Worm (Caenorhabditis elegans): ENCODE measurements around the gene F15A8.1.

The F15A8.1 gene

ce11 chrX:4435396-4435795 lies 5.3 kb upstream of the F15A8.1 start:
- TF ChIP-seq ref-1 (GFP tag; conservative IDR thresholded peaks at IDR 0.05) (no peak), tab-1 (GFP tag; IDR thresholded peaks at IDR 0.05) (no peak), klf-2 (GFP tag; conservative IDR thresholded peaks at IDR 0.05) (no peak), T22C8.4 (GFP tag; IDR thresholded peaks at IDR 0.05) (no peak), ztf-23 (GFP tag; IDR thresholded peaks at IDR 0.05) (no peak), flt-1 (GFP tag; IDR thresholded peaks at IDR 0.05) (no peak), cog-1 (tag; optimal IDR thresholded peaks at IDR 0.05) (no peak), ztf-29 (GFP tag; IDR thresholded peaks at IDR 0.05) (no peak), med-1 (GFP tag; optimal IDR thresholded peaks at IDR 0.05; ENCODE audit: insufficient read depth) (no peak)

- TF ChIP-seq ztf-23 (GFP tag; IDR thresholded peaks at IDR 0.05) (no peak), tab-1 (GFP tag; IDR thresholded peaks at IDR 0.05) (no peak)
Observed at ce11 chrX:4437555-4437954, 3.2 kb upstream of the F15A8.1 start, which contains the start of gene cest-26. TSS of gene cest-26 (minus strand) at chrX:4437655.

ce11 chrX:4438823-4439222 lies 1.9 kb upstream of the F15A8.1 start:
- TF ChIP-seq tab-1 (GFP tag; IDR thresholded peaks at IDR 0.05): no peak
- TF ChIP-seq T22C8.4 (GFP tag; IDR thresholded peaks at IDR 0.05): no peak
- no peak for TF ChIP-seq ztf-23 (GFP tag; IDR thresholded peaks at IDR 0.05)
- no peak for TF ChIP-seq med-1 (GFP tag; optimal IDR thresholded peaks at IDR 0.05; ENCODE audit: insufficient read depth)
- TF ChIP-seq cog-1 (tag; optimal IDR thresholded peaks at IDR 0.05): no peak
- no peak for TF ChIP-seq ztf-29 (GFP tag; IDR thresholded peaks at IDR 0.05)

- TF ChIP-seq klf-2 (GFP tag; conservative IDR thresholded peaks at IDR 0.05) (no peak), T22C8.4 (GFP tag; IDR thresholded peaks at IDR 0.05) (no peak), flt-1 (GFP tag; IDR thresholded peaks at IDR 0.05) (no peak), cog-1 (tag; optimal IDR thresholded peaks at IDR 0.05) (no peak), tab-1 (GFP tag; IDR thresholded peaks at IDR 0.05) (no peak)
Observed at ce11 chrX:4439616-4440015, 1.1 kb upstream of the F15A8.1 start.

- peak; percentile 75 for TF ChIP-seq T22C8.4 (GFP tag; IDR thresholded peaks at IDR 0.05)
- peak; percentile 81 for TF ChIP-seq ztf-23 (GFP tag; IDR thresholded peaks at IDR 0.05)
- peak; percentile 55 for TF ChIP-seq med-1 (GFP tag; optimal IDR thresholded peaks at IDR 0.05; ENCODE audit: insufficient read depth)
- peak; percentile 72; the same call in 1 of the 2 replicates for TF ChIP-seq klf-2 (GFP tag; conservative IDR thresholded peaks at IDR 0.05)
- TF ChIP-seq ztf-29 (GFP tag; IDR thresholded peaks at IDR 0.05): peak; percentile 86; the same call in 1 of the 2 replicates
- TF ChIP-seq tab-1 (GFP tag; IDR thresholded peaks at IDR 0.05): peak; percentile 92
- TF ChIP-seq cog-1 (tag; optimal IDR thresholded peaks at IDR 0.05): peak; percentile 63
- peak; percentile 93 for TF ChIP-seq flt-1 (GFP tag; IDR thresholded peaks at IDR 0.05)
- peak; percentile 58 for TF ChIP-seq ref-1 (GFP tag; conservative IDR thresholded peaks at IDR 0.05)
Observed at ce11 chrX:4444073-4444472, 3.3 kb downstream of the F15A8.1 start.

- TF ChIP-seq tab-1 (GFP tag; IDR thresholded peaks at IDR 0.05) (no peak), klf-2 (GFP tag; conservative IDR thresholded peaks at IDR 0.05) (0 out of 2 replicates have a peak, but pooled peaks have one; percentile 41), T22C8.4 (GFP tag; IDR thresholded peaks at IDR 0.05) (no peak), cog-1 (tag; optimal IDR thresholded peaks at IDR 0.05) (no peak), ref-1 (GFP tag; conservative IDR thresholded peaks at IDR 0.05) (no peak), ztf-23 (GFP tag; IDR thresholded peaks at IDR 0.05) (peak; percentile 66), med-1 (GFP tag; optimal IDR thresholded peaks at IDR 0.05; ENCODE audit: insufficient read depth) (no peak), ztf-29 (GFP tag; IDR thresholded peaks at IDR 0.05) (no peak), flt-1 (GFP tag; IDR thresholded peaks at IDR 0.05) (peak; percentile 87)
Observed at ce11 chrX:4444843-4445242, 4.1 kb downstream of the F15A8.1 start.

- TF ChIP-seq tab-1 (GFP tag; IDR thresholded peaks at IDR 0.05): no peak
- no peak for TF ChIP-seq med-1 (GFP tag; optimal IDR thresholded peaks at IDR 0.05; ENCODE audit: insufficient read depth)
- no peak for TF ChIP-seq cog-1 (tag; optimal IDR thresholded peaks at IDR 0.05)
- no peak for TF ChIP-seq T22C8.4 (GFP tag; IDR thresholded peaks at IDR 0.05)
- TF ChIP-seq ztf-23 (GFP tag; IDR thresholded peaks at IDR 0.05): no peak
- no peak for TF ChIP-seq ztf-29 (GFP tag; IDR thresholded peaks at IDR 0.05)
- no peak for TF ChIP-seq klf-2 (GFP tag; conservative IDR thresholded peaks at IDR 0.05)
- no peak for TF ChIP-seq ref-1 (GFP tag; conservative IDR thresholded peaks at IDR 0.05)
- no peak for TF ChIP-seq flt-1 (GFP tag; IDR thresholded peaks at IDR 0.05)
Observed at ce11 chrX:4448283-4448682, 7.5 kb downstream of the F15A8.1 start, which contains the start of gene mltn-13. TSS of gene mltn-13 (minus strand) at chrX:4448383.

ce11 chrX:4451936-4452335 lies 11.2 kb downstream of the F15A8.1 start:
- TF ChIP-seq T22C8.4 (GFP tag; IDR thresholded peaks at IDR 0.05) (no peak), tab-1 (GFP tag; IDR thresholded peaks at IDR 0.05) (no peak), ref-1 (GFP tag; conservative IDR thresholded peaks at IDR 0.05) (no peak)

- TF ChIP-seq T22C8.4 (GFP tag; IDR thresholded peaks at IDR 0.05): no peak
- no peak for TF ChIP-seq ztf-29 (GFP tag; IDR thresholded peaks at IDR 0.05)
- TF ChIP-seq flt-1 (GFP tag; IDR thresholded peaks at IDR 0.05): 0 out of 2 replicates have a peak, but pooled peaks have one; percentile 47
- no peak for TF ChIP-seq med-1 (GFP tag; optimal IDR thresholded peaks at IDR 0.05; ENCODE audit: insufficient read depth)
- no peak for TF ChIP-seq klf-2 (GFP tag; conservative IDR thresholded peaks at IDR 0.05)
Observed at ce11 chrX:4453101-4453500, 12.4 kb downstream of the F15A8.1 start.

ce11 chrX:4453820-4454219 lies 13.1 kb downstream of the F15A8.1 start, which contains the start of gene F02E8.4:
TSS of gene F02E8.4 (plus strand) at chrX:4454120.
- TF ChIP-seq cog-1 (tag; optimal IDR thresholded peaks at IDR 0.05): no peak
- no peak for TF ChIP-seq med-1 (GFP tag; optimal IDR thresholded peaks at IDR 0.05; ENCODE audit: insufficient read depth)
- TF ChIP-seq klf-2 (GFP tag; conservative IDR thresholded peaks at IDR 0.05): no peak
- no peak for TF ChIP-seq ztf-23 (GFP tag; IDR thresholded peaks at IDR 0.05)
- no peak for TF ChIP-seq tab-1 (GFP tag; IDR thresholded peaks at IDR 0.05)
- TF ChIP-seq ztf-29 (GFP tag; IDR thresholded peaks at IDR 0.05): no peak
- TF ChIP-seq flt-1 (GFP tag; IDR thresholded peaks at IDR 0.05): no peak
- TF ChIP-seq T22C8.4 (GFP tag; IDR thresholded peaks at IDR 0.05): no peak

Measured in whole organism, midembryonic.